Fruit fly (Drosophila melanogaster): ENCODE measurements around the gene Ggt-1.

The Ggt-1 gene

dm6 chrX:18489509-18489908 lies 22.8 kb downstream of the Ggt-1 start, which contains the start of gene CG15046 (continued):
- TF ChIP-seq acj6 (GFP tag; optimal IDR thresholded peaks at IDR 0.05) (no peak), eg (GFP tag; IDR thresholded peaks at IDR 0.05) (0 out of 3 replicates have a peak, but pooled peaks have one; percentile 18), Sox102F (GFP tag; optimal IDR thresholded peaks at IDR 0.05) (no peak), dac (GFP tag; optimal IDR thresholded peaks at IDR 0.05) (no peak), vri (GFP tag; optimal IDR thresholded peaks at IDR 0.05) (no peak), Hr39 (GFP tag; optimal IDR thresholded peaks at IDR 0.05) (no peak), Sox15 (GFP tag; optimal IDR thresholded peaks at IDR 0.05) (no peak), CG8119 (GFP tag; IDR thresholded peaks at IDR 0.05) (no peak), pdm3 (GFP tag; optimal IDR thresholded peaks at IDR 0.05) (no peak), CG6854 (GFP tag; optimal IDR thresholded peaks at IDR 0.05) (no peak), net (GFP tag; optimal IDR thresholded peaks at IDR 0.05) (no peak), dsx (GFP tag; optimal IDR thresholded peaks at IDR 0.05; ENCODE audit: poor library complexity, severe bottlenecking) (no peak), CG9139 (GFP tag; optimal IDR thresholded peaks at IDR 0.05) (no peak), Ets96B (tag; optimal IDR thresholded peaks at IDR 0.05) (no peak), salr (GFP tag; optimal IDR thresholded peaks at IDR 0.05) (no peak), Eip75B (GFP tag; optimal IDR thresholded peaks at IDR 0.05) (no peak), CG10669 (GFP tag; optimal IDR thresholded peaks at IDR 0.05) (no peak), CG6276 (GFP tag; optimal IDR thresholded peaks at IDR 0.05) (peak; percentile 15), svp (GFP tag) (peak; percentile 56), fkh (GFP tag; optimal IDR thresholded peaks at IDR 0.05) (no peak), CG7368 (GFP tag; optimal IDR thresholded peaks at IDR 0.05) (no peak), lz (GFP tag; optimal IDR thresholded peaks at IDR 0.05) (no peak), Gug (GFP tag; IDR thresholded peaks at IDR 0.05) (no peak), CG3032 (tag; optimal IDR thresholded peaks at IDR 0.05) (no peak), CG1621 (tag; optimal IDR thresholded peaks at IDR 0.05) (peak; percentile 15), CG16779 (tag; optimal IDR thresholded peaks at IDR 0.05) (no peak), CG6792 (GFP tag; optimal IDR thresholded peaks at IDR 0.05) (no peak), CG10631 (GFP tag; optimal IDR thresholded peaks at IDR 0.05) (no peak), topi (GFP tag; optimal IDR thresholded peaks at IDR 0.05) (no peak), Eip93F (GFP tag; optimal IDR thresholded peaks at IDR 0.05) (no peak), CG15336 (GFP tag; IDR thresholded peaks at IDR 0.05) (peak; percentile 51; the same call in 1 of the 2 replicates), CG6163 (GFP tag; IDR thresholded peaks at IDR 0.05) (peak; percentile 55; the same call in 1 of the 3 replicates), achi (GFP tag; optimal IDR thresholded peaks at IDR 0.05) (no peak), Blimp-1 (GFP tag; optimal IDR thresholded peaks at IDR 0.05) (no peak), Met (GFP tag; optimal IDR thresholded peaks at IDR 0.05) (no peak), Smox (GFP tag; optimal IDR thresholded peaks at IDR 0.05) (no peak), Sox14 (GFP tag; optimal IDR thresholded peaks at IDR 0.05) (no peak)

- no peak for TF ChIP-seq CG8119 (GFP tag; IDR thresholded peaks at IDR 0.05)
- TF ChIP-seq CG8632 (GFP tag; optimal IDR thresholded peaks at IDR 0.05): no peak
- TF ChIP-seq CG6808 (GFP tag; optimal IDR thresholded peaks at IDR 0.05): peak; percentile 13
- TF ChIP-seq Hr38 (GFP tag; optimal IDR thresholded peaks at IDR 0.05): no peak
- TF ChIP-seq CG3032 (tag; optimal IDR thresholded peaks at IDR 0.05): no peak
- no peak for TF ChIP-seq fkh (GFP tag; optimal IDR thresholded peaks at IDR 0.05)
- TF ChIP-seq CG11902 (GFP tag; optimal IDR thresholded peaks at IDR 0.05): no peak
- peak; percentile 41 for TF ChIP-seq CG32006 (GFP tag; optimal IDR thresholded peaks at IDR 0.05)
- no peak for TF ChIP-seq Hr39 (GFP tag; optimal IDR thresholded peaks at IDR 0.05)
- TF ChIP-seq CG11294 (GFP tag; IDR thresholded peaks at IDR 0.05): no peak; the same call in 1 of the 2 replicates
- TF ChIP-seq pdm3 (GFP tag; optimal IDR thresholded peaks at IDR 0.05): no peak
- TF ChIP-seq spab (GFP tag; optimal IDR thresholded peaks at IDR 0.05): no peak
- TF ChIP-seq CG31627 (GFP tag; optimal IDR thresholded peaks at IDR 0.05): no peak
- no peak for TF ChIP-seq dac (GFP tag; optimal IDR thresholded peaks at IDR 0.05)
- TF ChIP-seq CG6276 (GFP tag; optimal IDR thresholded peaks at IDR 0.05): no peak
- TF ChIP-seq ss (GFP tag; optimal IDR thresholded peaks at IDR 0.05): no peak
- peak; percentile 26 for TF ChIP-seq Hr4 (GFP tag; optimal IDR thresholded peaks at IDR 0.05)
- TF ChIP-seq topi (GFP tag; optimal IDR thresholded peaks at IDR 0.05): no peak
- no peak for TF ChIP-seq CG6854 (GFP tag; optimal IDR thresholded peaks at IDR 0.05)
- TF ChIP-seq esn (GFP tag; optimal IDR thresholded peaks at IDR 0.05): peak; percentile 17
- no peak for TF ChIP-seq CG15336 (GFP tag; IDR thresholded peaks at IDR 0.05)
- peak; percentile 67 for TF ChIP-seq CG1621 (tag; optimal IDR thresholded peaks at IDR 0.05)
- TF ChIP-seq Sox14 (GFP tag; optimal IDR thresholded peaks at IDR 0.05): no peak
- TF ChIP-seq Eip75B (GFP tag; optimal IDR thresholded peaks at IDR 0.05): peak; percentile 21
- no peak for TF ChIP-seq Eip93F (GFP tag; optimal IDR thresholded peaks at IDR 0.05)
- no peak for TF ChIP-seq CG10669 (GFP tag; optimal IDR thresholded peaks at IDR 0.05)
- peak; percentile 2 for TF ChIP-seq CG34406 (GFP tag; optimal IDR thresholded peaks at IDR 0.05)
These were observed 25.8 kb downstream of the Ggt-1 start, which contains the start of gene psh for dm6 chrX:18486356-18487059. TSS of gene psh (minus strand) at chrX:18486921.
